Worm (Caenorhabditis elegans): ENCODE measurements around the gene Y32G9A.3.

Y32G9A.3 gene

DNA sequence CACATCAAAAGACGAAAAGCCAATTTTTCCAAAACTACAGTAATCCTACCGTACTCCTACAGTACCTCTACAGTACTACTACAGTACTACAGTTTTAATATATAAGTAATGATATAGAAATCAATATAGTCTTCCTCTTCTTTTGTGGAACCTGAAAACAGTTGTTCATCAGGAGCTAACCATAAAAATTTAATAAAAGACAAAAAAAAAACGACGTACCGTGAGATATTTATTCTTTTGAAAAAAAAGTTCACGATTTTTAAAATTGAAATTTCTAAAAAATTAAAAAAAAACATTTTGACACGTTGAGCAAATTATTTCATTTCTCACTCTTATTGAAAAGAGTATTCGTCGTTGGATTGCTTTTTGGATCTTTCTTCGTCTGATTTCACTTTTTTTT, at the start of gene Y32G9A.3:
Gene Y32G9A.3, plus strand, starts transcription at position 301 of the 400 bp plus-strand sequence.
- TF ChIP-seq egl-13 (tag; optimal IDR thresholded peaks at IDR 0.05), result no peak
- TF ChIP-seq efl-3 (GFP tag; optimal IDR thresholded peaks at IDR 0.05), result no peak
- no peak for TF ChIP-seq ama-1 (optimal IDR thresholded peaks at IDR 0.05)
- TF ChIP-seq xbp-1 (tag; optimal IDR thresholded peaks at IDR 0.05), result no peak
- no peak for TF ChIP-seq lir-3 (tag; optimal IDR thresholded peaks at IDR 0.05; ENCODE audit: poor library complexity)
- TF ChIP-seq mef-2 (tag; optimal IDR thresholded peaks at IDR 0.05), result no peak
- TF ChIP-seq fkh-10 (GFP tag; optimal IDR thresholded peaks at IDR 0.05), result no peak
- no peak for TF ChIP-seq swsn-7 (tag; optimal IDR thresholded peaks at IDR 0.05)
- TF ChIP-seq sptf-1 (tag; optimal IDR thresholded peaks at IDR 0.05), result no peak
- TF ChIP-seq lin-14 (GFP tag; optimal IDR thresholded peaks at IDR 0.05), result no peak
- TF ChIP-seq hpl-2 (GFP tag; optimal IDR thresholded peaks at IDR 0.05), result no peak

ce11 chrV:1862954-1863353, 48.2 kb upstream of the Y32G9A.3 start:
- no peak for TF ChIP-seq nhr-76 (tag; optimal IDR thresholded peaks at IDR 0.05)
- no peak for TF ChIP-seq efl-1 (optimal IDR thresholded peaks at IDR 0.05)
- TF ChIP-seq efl-1 (GFP tag; optimal IDR thresholded peaks at IDR 0.05 in 1 of 2), result peak in 1 of 2 experiments; percentile 10

DNA sequence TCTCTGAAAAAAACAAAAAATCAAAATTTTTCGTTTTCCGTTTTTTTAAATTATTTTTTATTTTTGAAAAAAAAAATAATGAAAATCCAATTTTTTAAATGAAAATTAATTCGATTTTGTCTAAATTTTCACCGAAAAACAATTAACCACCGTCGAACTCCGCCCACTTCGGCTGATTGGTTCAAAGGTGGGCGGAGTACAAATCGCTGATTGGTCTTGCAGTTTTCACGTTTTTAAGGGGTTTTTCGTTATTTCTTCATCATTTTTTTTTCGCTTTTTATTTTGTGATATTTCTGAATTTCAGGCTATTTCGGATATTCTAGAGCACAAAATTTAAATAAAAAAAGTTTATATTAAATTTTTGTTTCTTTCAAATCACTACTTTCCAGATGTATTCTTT, 46.2 kb upstream of the Y32G9A.3 start:
- TF ChIP-seq nhr-71 (tag; optimal IDR thresholded peaks at IDR 0.05), result no peak
- no peak for TF ChIP-seq sptf-1 (tag; optimal IDR thresholded peaks at IDR 0.05)
- no peak for TF ChIP-seq rnt-1 (tag; optimal IDR thresholded peaks at IDR 0.05)
- no peak for TF ChIP-seq mef-2 (tag; optimal IDR thresholded peaks at IDR 0.05)
- TF ChIP-seq unc-130 (tag; optimal IDR thresholded peaks at IDR 0.05), result no peak
- TF ChIP-seq hlh-4 (tag; optimal IDR thresholded peaks at IDR 0.05), result no peak

DNA sequence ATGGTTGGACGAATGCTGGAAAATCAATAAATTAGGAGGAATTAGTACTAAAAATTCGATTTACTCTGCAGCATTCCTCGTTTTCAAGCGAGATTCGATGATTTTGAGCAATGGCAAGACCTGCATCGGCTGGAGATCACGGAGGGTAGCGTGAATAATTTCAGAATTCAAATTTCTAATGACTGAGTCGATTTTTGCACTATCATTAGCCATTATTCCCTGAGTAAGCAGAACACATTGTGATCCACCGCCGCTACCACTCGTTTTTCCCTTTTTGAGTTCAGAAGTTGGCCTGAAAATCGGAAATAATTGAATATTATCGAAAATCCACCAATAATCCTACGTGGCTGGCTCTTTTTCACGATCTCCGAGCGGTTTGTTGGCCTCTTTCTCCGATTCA, 43.2 kb upstream of the Y32G9A.3 start:
- TF ChIP-seq efl-1 (optimal IDR thresholded peaks at IDR 0.05) (no peak), efl-1 (GFP tag; optimal IDR thresholded peaks at IDR 0.05 in 1 of 2) (peak in 1 of 2 experiments; percentile 71), nhr-11 (tag; optimal IDR thresholded peaks at IDR 0.05) (no peak), nhr-20 (tag; optimal IDR thresholded peaks at IDR 0.05) (no peak), fos-1 (tag; optimal IDR thresholded peaks at IDR 0.05) (no peak), xbp-1 (tag; optimal IDR thresholded peaks at IDR 0.05) (no peak), vab-15 (tag; optimal IDR thresholded peaks at IDR 0.05) (no peak), ceh-82 (tag; optimal IDR thresholded peaks at IDR 0.05) (no peak)

ce11 chrV:1868596-1869263, 42.5 kb upstream of the Y32G9A.3 start, which contains the start of gene knl-3:
TSS of gene knl-3 (plus strand) at chrV:1869213.
- peak; percentile 72 for TF ChIP-seq nhr-76 (tag; optimal IDR thresholded peaks at IDR 0.05)
- TF ChIP-seq hpl-2 (GFP tag; optimal IDR thresholded peaks at IDR 0.05), result no peak
- peak; percentile 95 to 96 (median 95) for TF ChIP-seq ceh-82 (tag; optimal IDR thresholded peaks at IDR 0.05)
- peak; percentile 82 for TF ChIP-seq mab-9 (GFP tag; IDR thresholded peaks at IDR 0.05)
- peak; percentile 61 for TF ChIP-seq zag-1 (tag; optimal IDR thresholded peaks at IDR 0.05)
- TF ChIP-seq ces-1 (GFP tag; optimal IDR thresholded peaks at IDR 0.05), result no peak
- peak; percentile 82 for TF ChIP-seq skn-1 (tag; optimal IDR thresholded peaks at IDR 0.05)
- peak; percentile 85 for TF ChIP-seq isw-1 (GFP tag; IDR thresholded peaks at IDR 0.05)
- peak; percentile 28 for TF ChIP-seq unc-130 (tag; optimal IDR thresholded peaks at IDR 0.05)
- TF ChIP-seq ztf-11 (tag; optimal IDR thresholded peaks at IDR 0.05), result peak in 1 of 2 experiments; percentile 70
- TF ChIP-seq fos-1 (tag; optimal IDR thresholded peaks at IDR 0.05), result peak; percentile 71
- TF ChIP-seq aly-2 (tag; optimal IDR thresholded peaks at IDR 0.05), result peak; percentile 81
- no peak for TF ChIP-seq sptf-1 (tag; optimal IDR thresholded peaks at IDR 0.05)
- TF ChIP-seq unc-62 (GFP tag; optimal IDR thresholded peaks at IDR 0.05), result no peak
- TF ChIP-seq fkh-10 (GFP tag; optimal IDR thresholded peaks at IDR 0.05), result peak; percentile 61
- peak; percentile 92 for TF ChIP-seq nhr-71 (tag; optimal IDR thresholded peaks at IDR 0.05)
- no peak for TF ChIP-seq pqm-1 (tag; optimal IDR thresholded peaks at IDR 0.05)
- TF ChIP-seq ets-5 (GFP tag; IDR thresholded peaks at IDR 0.05), result no peak
- peak; percentile 96 to 98 for TF ChIP-seq lin-35 (GFP tag; optimal IDR thresholded peaks at IDR 0.05)
- TF ChIP-seq zip-4 (GFP tag; optimal IDR thresholded peaks at IDR 0.05), result peak; percentile 64
- peak; percentile 82 for TF ChIP-seq irx-1 (tag; optimal IDR thresholded peaks at IDR 0.05)
- TF ChIP-seq hlh-17 (GFP tag; optimal IDR thresholded peaks at IDR 0.05; ENCODE audit: borderline replicate concordance), result no peak
- no peak for TF ChIP-seq egl-27 (tag; optimal IDR thresholded peaks at IDR 0.05)
- peak; percentile 73 for TF ChIP-seq nhr-11 (tag; optimal IDR thresholded peaks at IDR 0.05)
- no peak for TF ChIP-seq nhr-84 (tag; optimal IDR thresholded peaks at IDR 0.05)
- peak; percentile 17 for TF ChIP-seq C04F5.9 (tag; optimal IDR thresholded peaks at IDR 0.05)
- TF ChIP-seq pax-3 (tag; optimal IDR thresholded peaks at IDR 0.05), result peak; percentile 83
- peak in 2 of 6 experiments; percentile 70 to 86 for TF ChIP-seq elt-3 (tag; optimal IDR thresholded peaks at IDR 0.05)
- peak; percentile 82 for TF ChIP-seq lin-39 (tag; optimal IDR thresholded peaks at IDR 0.05)
- no peak for TF ChIP-seq efl-3 (GFP tag; optimal IDR thresholded peaks at IDR 0.05)

Measured in whole organism, L1 larva.